Fruit fly (Drosophila melanogaster) whole organism, embryonic: ENCODE results near the gene Dph5.
A peak's percentile ranks its signal among the peaks of the same experiment; 100 is the strongest.

Experiments used
- Bdp1 ChIP-seq: fragments of 200-800 bp; sonication (Bioruptor generic); optimal IDR thresholded peaks from 3 replicates; lab custom pipeline; 2016; ENCODE audit warnings: missing biosample characterization, missing genetic modification characterization
- CG1233 ChIP-seq: fragments of 200-800 bp; sonication (Bioruptor generic); optimal IDR thresholded peaks from 4 replicates; lab custom pipeline; 2018; ENCODE audit warnings: missing biosample characterization, mild to moderate bottlenecking, missing genetic modification characterization
- CG13123 ChIP-seq: fragments of 200-800 bp; sonication (Bioruptor generic); optimal IDR thresholded peaks from 2 replicates; lab custom pipeline; 2016; ENCODE audit warnings: missing biosample characterization, missing genetic modification characterization
- CG13424 ChIP-seq: fragments of 200-800 bp; sonication (Bioruptor generic); optimal IDR thresholded peaks from 2 replicates; lab custom pipeline; 2019; ENCODE audit warnings: missing biosample characterization, mild to moderate bottlenecking, missing genetic modification characterization, moderate library complexity
- CG15073 ChIP-seq: fragments of 200-800 bp; sonication (Bioruptor generic); optimal IDR thresholded peaks from 2 replicates; lab custom pipeline; 2016; ENCODE audit warnings: missing biosample characterization, missing genetic modification characterization
- CG17612 ChIP-seq: fragments of 200-800 bp; sonication (Bioruptor generic); IDR thresholded peaks from 2 replicates; pipeline ENCODE4 v1.3.6; 2022; ENCODE audit warnings: missing biosample characterization, missing genetic modification characterization
- CG17829 ChIP-seq: fragments of 200-800 bp; optimal IDR thresholded peaks from 2 replicates; lab custom pipeline; 2019; ENCODE audit warnings: missing biosample characterization, mild to moderate bottlenecking, missing genetic modification characterization, moderate library complexity
- CG18262 ChIP-seq: fragments of 200-800 bp; optimal IDR thresholded peaks from 3 replicates; lab custom pipeline; 2019; ENCODE audit warnings: missing biosample characterization, mild to moderate bottlenecking, missing genetic modification characterization, moderate library complexity
- CG18764 ChIP-seq: fragments of 200-800 bp; sonication (Bioruptor generic); optimal IDR thresholded peaks from 3 replicates; lab custom pipeline; 2016; ENCODE audit warnings: missing biosample characterization, missing genetic modification characterization
- CG2120 ChIP-seq: fragments of 200-800 bp; sonication (Bioruptor generic); optimal IDR thresholded peaks from 3 replicates; lab custom pipeline; 2016; ENCODE audit warnings: missing biosample characterization, missing genetic modification characterization
- CG30431 ChIP-seq: fragments of 200-800 bp; sonication (Bioruptor generic); optimal IDR thresholded peaks from 2 replicates; lab custom pipeline; 2017; ENCODE audit warnings: missing biosample characterization, missing genetic modification characterization
- CG33213 ChIP-seq: fragments of 200-800 bp; sonication (Bioruptor generic); optimal IDR thresholded peaks from 3 replicates; lab custom pipeline; 2016; ENCODE audit warnings: missing biosample characterization, missing genetic modification characterization
- CG3407 ChIP-seq: fragments of 200-800 bp; sonication (Bioruptor generic); optimal IDR thresholded peaks from 2 replicates; lab custom pipeline; 2018; ENCODE audit warnings: missing biosample characterization, mild to moderate bottlenecking, missing genetic modification characterization
- CG3726 ChIP-seq: fragments of 200-800 bp; sonication (Bioruptor generic); IDR thresholded peaks from 3 replicates; pipeline ENCODE4, ENCODE4 v1.3.6; 2022; ENCODE audit warnings: missing biosample characterization, missing genetic modification characterization
- CG4424 ChIP-seq: fragments of 200-800 bp; sonication (Bioruptor generic); optimal IDR thresholded peaks from 3 replicates; lab custom pipeline; 2016; ENCODE audit warnings: missing biosample characterization, missing genetic modification characterization
- CG4707 ChIP-seq: fragments of 200-800 bp; sonication (Bioruptor generic); optimal IDR thresholded peaks from 2 replicates; lab custom pipeline; 2018; ENCODE audit warnings: missing biosample characterization, mild to moderate bottlenecking, missing genetic modification characterization, moderate library complexity
- CG8089 ChIP-seq: fragments of 200-800 bp; sonication (Bioruptor generic); optimal IDR thresholded peaks from 3 replicates; lab custom pipeline; 2016; ENCODE audit warnings: missing biosample characterization, missing genetic modification characterization
- Elba2 ChIP-seq: fragments of 200-800 bp; sonication (Bioruptor generic); optimal IDR thresholded peaks from 3 replicates; lab custom pipeline; 2016; ENCODE audit warnings: missing biosample characterization, missing genetic modification characterization
- Fer1 ChIP-seq: fragments of 200-800 bp; sonication (Bioruptor generic); optimal IDR thresholded peaks from 2 replicates; lab custom pipeline; 2017; ENCODE audit warnings: missing biosample characterization, mild to moderate bottlenecking, missing genetic modification characterization
- Fer2 ChIP-seq: fragments of 200-800 bp; sonication (Bioruptor generic); optimal IDR thresholded peaks from 2 replicates; lab custom pipeline; 2018; ENCODE audit warnings: missing biosample characterization, mild to moderate bottlenecking, missing genetic modification characterization, moderate library complexity
- Gsc ChIP-seq: fragments of 200-800 bp; sonication (Bioruptor generic); IDR thresholded peaks from 2 replicates; pipeline ENCODE4 v1.3.6; 2022; ENCODE audit warnings: missing biosample characterization, missing genetic modification characterization
- Hr3 ChIP-seq: fragments of 200-800 bp; sonication (Bioruptor generic); optimal IDR thresholded peaks from 3 replicates; lab custom pipeline; 2016; ENCODE audit warnings: missing biosample characterization, missing genetic modification characterization
- Mrtf ChIP-seq: fragments of 200-800 bp; sonication (Bioruptor generic); IDR thresholded peaks from 3 replicates; pipeline ENCODE4 v1.3.6; 2022; ENCODE audit warnings: missing biosample characterization, missing genetic modification characterization
- Pdp1 ChIP-seq, 2 experiments: fragments of 200-800 bp; sonication (Bioruptor generic); optimal IDR thresholded peaks; 3 replicates each; lab custom pipeline; 2016; ENCODE audit warnings: missing biosample characterization in 2 of 2, missing genetic modification characterization in 2 of 2, mild to moderate bottlenecking in 1 of 2, moderate library complexity in 1 of 2
- Rx ChIP-seq: fragments of 200-800 bp; sonication (Bioruptor generic); IDR thresholded peaks from 2 replicates; pipeline ENCODE4 v1.3.6; 2022; ENCODE audit warnings: missing biosample characterization, missing genetic modification characterization
- Sin3A ChIP-seq: fragments of >200 bp; optimal IDR thresholded peaks from 2 replicates; lab custom pipeline; 2018
- Vsx1 ChIP-seq: fragments of 200-800 bp; sonication (Bioruptor generic); optimal IDR thresholded peaks from 2 replicates; lab custom pipeline; 2017; ENCODE audit warnings: missing biosample characterization, mild to moderate bottlenecking, missing genetic modification characterization, missing genetic modification reagents
- abd-A ChIP-seq: fragments of 200-800 bp; sonication (Bioruptor generic); optimal IDR thresholded peaks from 3 replicates; lab custom pipeline; 2019; ENCODE audit warnings: missing biosample characterization, mild to moderate bottlenecking, missing genetic modification characterization, moderate library complexity
- bowl ChIP-seq: fragments of 200-800 bp; sonication (Bioruptor generic); IDR thresholded peaks from 2 replicates; pipeline ENCODE4 v1.3.6; 2022; ENCODE audit warnings: missing biosample characterization, missing genetic modification characterization
- btn ChIP-seq: fragments of 200-800 bp; sonication (Bioruptor generic); optimal IDR thresholded peaks from 2 replicates; lab custom pipeline; 2016; ENCODE audit warnings: missing biosample characterization, missing genetic modification characterization
- chinmo ChIP-seq: fragments of 200-800 bp; sonication (Bioruptor generic); IDR thresholded peaks from 4 replicates; pipeline ENCODE4 v1.3.6; 2022; ENCODE audit warnings: missing biosample characterization, missing genetic modification characterization; ENCODE audit not compliant: partially characterized antibody
- crol ChIP-seq: fragments of 200-800 bp; sonication (Bioruptor generic); IDR thresholded peaks from 2 replicates; pipeline ENCODE4 v1.3.6; 2022; ENCODE audit warnings: missing biosample characterization, missing genetic modification characterization
- disco-r ChIP-seq: fragments of 200-800 bp; sonication (Bioruptor generic); optimal IDR thresholded peaks from 2 replicates; lab custom pipeline; 2016; ENCODE audit warnings: missing biosample characterization, missing genetic modification characterization
- dpn ChIP-seq, 2 experiments: fragments of 200-800 bp; sonication (Bioruptor generic); optimal IDR thresholded peaks; 3 replicates each; lab custom pipeline; 2016; ENCODE audit warnings: missing biosample characterization in 2 of 2, missing genetic modification characterization in 2 of 2
- fd64A ChIP-seq: fragments of 200-800 bp; sonication (Bioruptor generic); optimal IDR thresholded peaks from 3 replicates; lab custom pipeline; 2018; ENCODE audit warnings: missing biosample characterization, mild to moderate bottlenecking, missing genetic modification characterization
- gfzf ChIP-seq: fragments of 200-800 bp; sonication (Bioruptor generic); optimal IDR thresholded peaks from 2 replicates; lab custom pipeline; 2016; ENCODE audit warnings: missing biosample characterization, mild to moderate bottlenecking, missing genetic modification characterization, moderate library complexity
- grn ChIP-seq: fragments of 200-800 bp; sonication (Bioruptor generic); optimal IDR thresholded peaks from 3 replicates; lab custom pipeline; 2017; ENCODE audit warnings: missing biosample characterization, missing genetic modification characterization
- gsb ChIP-seq: fragments of 200-800 bp; sonication (Bioruptor generic); IDR thresholded peaks from 2 replicates; pipeline ENCODE4 v1.3.6; 2022; ENCODE audit warnings: missing biosample characterization, missing genetic modification characterization
- gsb-n ChIP-seq: fragments of 200-800 bp; sonication (Bioruptor generic); optimal IDR thresholded peaks from 3 replicates; lab custom pipeline; 2018; ENCODE audit warnings: missing biosample characterization, mild to moderate bottlenecking, missing genetic modification characterization
- her ChIP-seq: fragments of 200-800 bp; sonication (Bioruptor generic); optimal IDR thresholded peaks from 2 replicates; lab custom pipeline; 2016; ENCODE audit warnings: missing biosample characterization, missing genetic modification characterization
- hth ChIP-seq: fragments of >200 bp; optimal IDR thresholded peaks from 2 replicates; lab custom pipeline; 2017; ENCODE audit warnings: inconsistent platforms
- jigr1 ChIP-seq: fragments of 200-800 bp; sonication (Bioruptor generic); IDR thresholded peaks from 3 replicates; pipeline ENCODE4 v1.3.6; 2022; ENCODE audit warnings: missing biosample characterization, missing genetic modification characterization
- jing ChIP-seq: fragments of 200-800 bp; sonication (Bioruptor generic); optimal IDR thresholded peaks from 2 replicates; lab custom pipeline; 2018; ENCODE audit warnings: missing biosample characterization, mild to moderate bottlenecking, missing genetic modification characterization
- luna ChIP-seq: fragments of 200-800 bp; sonication (Bioruptor generic); optimal IDR thresholded peaks from 2 replicates; lab custom pipeline; 2016; ENCODE audit warnings: missing biosample characterization, missing genetic modification characterization
- org-1 ChIP-seq: fragments of 200-800 bp; sonication (Bioruptor generic); optimal IDR thresholded peaks from 2 replicates; lab custom pipeline; 2017; ENCODE audit warnings: missing biosample characterization, missing genetic modification characterization
- phol ChIP-seq: fragments of 200-800 bp; sonication (Bioruptor generic); optimal IDR thresholded peaks from 3 replicates; lab custom pipeline; 2018; ENCODE audit warnings: missing biosample characterization, mild to moderate bottlenecking, missing genetic modification characterization, moderate library complexity
- prd ChIP-seq, 3 experiments: fragments of >200 bp in 2 of 3; fragments of 200-800 bp in 1 of 3; sonication (Bioruptor generic) in 1 of 3; optimal IDR thresholded peaks in 2 of 3; IDR thresholded peaks in 1 of 3; 2 replicates in 2 of 3; 3 replicates in 1 of 3; pipeline versions ENCODE4 v1.3.6 to Lab custom; 2017 to 2022; ENCODE audit warnings: missing biosample characterization in 1 of 3, missing genetic modification characterization in 1 of 3
- rib ChIP-seq: fragments of 200-800 bp; sonication (Bioruptor generic); IDR thresholded peaks from 2 replicates; pipeline ENCODE4 v1.3.6; 2022; ENCODE audit warnings: missing biosample characterization, missing genetic modification characterization
- sug ChIP-seq: fragments of 200-800 bp; optimal IDR thresholded peaks from 2 replicates; lab custom pipeline; 2019; ENCODE audit warnings: missing biosample characterization, mild to moderate bottlenecking, missing genetic modification characterization, moderate library complexity
- tgo ChIP-seq: fragments of 200-800 bp; sonication (Bioruptor generic); IDR thresholded peaks from 3 replicates; pipeline ENCODE4 v1.3.6; 2022; ENCODE audit warnings: missing biosample characterization, missing genetic modification characterization
- wek ChIP-seq: fragments of 200-800 bp; sonication (Bioruptor generic); optimal IDR thresholded peaks from 3 replicates; lab custom pipeline; 2018; ENCODE audit warnings: missing biosample characterization, mild to moderate bottlenecking, missing genetic modification characterization, moderate library complexity

Gene Dph5

dm6 chr3R:22596450-22596849 lies 13.4 kb upstream of the Dph5 start (continued):
- TF ChIP-seq Sin3A (lab: Kevin White, UChicago) (no peak), CG15073 (GFP tag; lab: Kevin White, UChicago) (no peak), Pdp1 (GFP tag; optimal IDR thresholded peaks at IDR 0.05; lab: Kevin White, UChicago) (peak; percentile 15 to 38), Vsx1 (GFP tag; lab: Kevin White, UChicago) (peak; percentile 77), hth (lab: Kevin White, UChicago) (no peak), grn (peak; percentile 38), CG30431 (GFP tag; lab: Kevin White, UChicago) (no peak), prd (optimal IDR thresholded peaks at IDR 0.05; lab: Kevin White, UChicago) (no peak), prd (GFP tag; IDR thresholded peaks at IDR 0.05; lab: Robert Waterston, UW) (no peak), CG8089 (GFP tag; lab: Kevin White, UChicago) (peak; percentile 44), luna (GFP tag; lab: Kevin White, UChicago) (peak; percentile 40), CG4707 (GFP tag; lab: Kevin White, UChicago) (peak; percentile 40), CG3726 (GFP tag; lab: Robert Waterston, UW) (peak; percentile 57; the same call in 1 of the 3 replicates), dpn (GFP tag; optimal IDR thresholded peaks at IDR 0.05; lab: Kevin White, UChicago) (peak in 1 of 2 experiments; percentile 47), tgo (GFP tag; lab: Robert Waterston, UW) (peak; percentile 46; the same call in 1 of the 3 replicates), Fer2 (no peak), CG33213 (GFP tag; lab: Kevin White, UChicago) (peak; percentile 31), crol (GFP tag; lab: Robert Waterston, UW) (no peak), CG13123 (GFP tag; lab: Kevin White, UChicago) (peak; percentile 40), CG17612 (no peak), her (GFP tag; lab: Kevin White, UChicago) (peak; percentile 29), gfzf (no peak), jing (no peak), Fer1 (GFP tag; lab: Kevin White, UChicago) (peak; percentile 51), disco-r (GFP tag; lab: Kevin White, UChicago) (no peak), CG3407 (GFP tag; lab: Kevin White, UChicago) (peak; percentile 66), abd-A (tag; lab: Kevin White, UChicago) (no peak), btn (GFP tag; lab: Kevin White, UChicago) (no peak), bowl (GFP tag; lab: Robert Waterston, UW) (no peak), Gsc (GFP tag; lab: Robert Waterston, UW) (no peak), CG4424 (no peak), gsb-n (tag; lab: Kevin White, UChicago) (peak; percentile 19), CG1233 (GFP tag; lab: Kevin White, UChicago) (peak; percentile 54), fd64A (GFP tag; lab: Kevin White, UChicago) (peak; percentile 70), jigr1 (GFP tag; lab: Robert Waterston, UW) (no peak), Elba2 (GFP tag; lab: Kevin White, UChicago) (no peak), Hr3 (no peak), rib (no peak), Rx (GFP tag; lab: Robert Waterston, UW) (no peak), CG18764 (GFP tag; lab: Kevin White, UChicago) (peak; percentile 43), Bdp1 (GFP tag; lab: Kevin White, UChicago) (peak; percentile 11), Mrtf (GFP tag; lab: Robert Waterston, UW) (no peak), CG17829 (tag; lab: Kevin White, UChicago) (no peak), CG13424 (tag; lab: Kevin White, UChicago) (peak; percentile 7), wek (peak; percentile 59), phol (tag; lab: Kevin White, UChicago) (no peak), sug (tag; lab: Kevin White, UChicago) (peak; percentile 58), org-1 (GFP tag; lab: Kevin White, UChicago) (peak; percentile 40), chinmo (GFP tag; lab: Robert Waterston, UW) (0 out of 4 replicates have a peak, but pooled peaks have one; percentile 37), CG2120 (no peak), CG18262 (tag; lab: Kevin White, UChicago) (peak; percentile 27), gsb (GFP tag; lab: Robert Waterston, UW) (peak; percentile 22; the same call in 1 of the 2 replicates)
